Fruit fly (Drosophila melanogaster) whole organism, embryonic: ENCODE measurements around the gene CG33258.
A peak's percentile ranks its signal among the peaks of the same experiment; 100 is the strongest.

ENCODE experiments used
- Ada2b ChIP-seq: fragments of 200-800 bp; sonication (Bioruptor generic); IDR thresholded peaks from 2 replicates; pipeline ENCODE4 v1.3.6; 2022; ENCODE audit warnings: missing biosample characterization, missing genetic modification characterization
- Adf1 ChIP-seq: fragments of 200-800 bp; sonication (Bioruptor generic); IDR thresholded peaks from 2 replicates; pipeline ENCODE4 v1.3.6; 2022; ENCODE audit warnings: missing biosample characterization, missing genetic modification characterization
- Awh ChIP-seq: fragments of 200-800 bp; sonication (Bioruptor generic); IDR thresholded peaks from 2 replicates; pipeline ENCODE4, ENCODE4 v1.3.6; 2022; ENCODE audit warnings: missing biosample characterization, missing genetic modification characterization
- CG10209 ChIP-seq: fragments of 200-800 bp; sonication (Bioruptor generic); optimal IDR thresholded peaks from 3 replicates; lab custom pipeline; 2017; ENCODE audit warnings: missing biosample characterization, mild to moderate bottlenecking, missing genetic modification characterization, missing genetic modification reagents
- CG11247 ChIP-seq: fragments of 200-800 bp; sonication (Bioruptor generic); IDR thresholded peaks from 2 replicates; pipeline ENCODE4 v1.3.6; 2022; ENCODE audit warnings: missing biosample characterization, missing genetic modification characterization
- CG12236 ChIP-seq: fragments of 200-800 bp; sonication (Bioruptor generic); optimal IDR thresholded peaks from 2 replicates; lab custom pipeline; 2016; ENCODE audit warnings: missing biosample characterization, missing genetic modification characterization
- CG12299 ChIP-seq: fragments of 200-800 bp; sonication (Bioruptor generic); optimal IDR thresholded peaks from 2 replicates; lab custom pipeline; 2018; ENCODE audit warnings: missing biosample characterization, mild to moderate bottlenecking, missing genetic modification characterization
- CG1233 ChIP-seq: fragments of 200-800 bp; sonication (Bioruptor generic); optimal IDR thresholded peaks from 4 replicates; lab custom pipeline; 2018; ENCODE audit warnings: missing biosample characterization, mild to moderate bottlenecking, missing genetic modification characterization
- CG12769 ChIP-seq: fragments of 200-800 bp; sonication (Bioruptor generic); optimal IDR thresholded peaks from 2 replicates; lab custom pipeline; 2019; ENCODE audit warnings: missing biosample characterization, mild to moderate bottlenecking, missing genetic modification characterization, moderate library complexity
- CG13775 ChIP-seq: fragments of 200-800 bp; sonication (Bioruptor generic); optimal IDR thresholded peaks from 3 replicates; lab custom pipeline; 2017; ENCODE audit warnings: missing biosample characterization, mild to moderate bottlenecking, missing genetic modification characterization
- CG17186 ChIP-seq: fragments of 200-800 bp; sonication (Bioruptor generic); optimal IDR thresholded peaks from 3 replicates; lab custom pipeline; 2017; ENCODE audit warnings: missing biosample characterization, missing genetic modification reagents, missing genetic modification characterization
- CG18619 ChIP-seq: fragments of 200-800 bp; sonication (Bioruptor generic); optimal IDR thresholded peaks from 3 replicates; lab custom pipeline; 2017; ENCODE audit warnings: missing biosample characterization, mild to moderate bottlenecking, missing genetic modification characterization
- CG31365 ChIP-seq: fragments of 200-800 bp; sonication (Bioruptor generic); optimal IDR thresholded peaks from 2 replicates; lab custom pipeline; 2018; ENCODE audit warnings: missing biosample characterization, mild to moderate bottlenecking, missing genetic modification characterization
- CG4282 ChIP-seq: fragments of 200-800 bp; sonication (Bioruptor generic); optimal IDR thresholded peaks from 2 replicates; lab custom pipeline; 2016; ENCODE audit warnings: missing biosample characterization, missing genetic modification characterization
- CG4404 ChIP-seq: fragments of 200-800 bp; sonication (Bioruptor generic); IDR thresholded peaks from 2 replicates; pipeline ENCODE4 v1.3.6; 2022; ENCODE audit warnings: missing biosample characterization, missing genetic modification characterization
- CG5953 ChIP-seq: fragments of 200-800 bp; sonication (Bioruptor generic); IDR thresholded peaks from 2 replicates; pipeline ENCODE4 v1.3.6; 2022; ENCODE audit warnings: missing biosample characterization, missing genetic modification characterization
- CG9437 ChIP-seq: fragments of 200-800 bp; sonication (Bioruptor generic); optimal IDR thresholded peaks from 2 replicates; lab custom pipeline; 2018; ENCODE audit warnings: missing biosample characterization, mild to moderate bottlenecking, missing genetic modification characterization
- CG9609 ChIP-seq: fragments of 200-800 bp; sonication (Bioruptor generic); optimal IDR thresholded peaks from 3 replicates; lab custom pipeline; 2016; ENCODE audit warnings: missing biosample characterization, missing genetic modification characterization
- CG9797 ChIP-seq: fragments of 200-800 bp; sonication (Bioruptor generic); optimal IDR thresholded peaks from 3 replicates; lab custom pipeline; 2018; ENCODE audit warnings: missing biosample characterization, mild to moderate bottlenecking, missing genetic modification characterization
- CG9817 ChIP-seq: fragments of 200-800 bp; sonication (Bioruptor generic); optimal IDR thresholded peaks from 2 replicates; lab custom pipeline; 2018; ENCODE audit warnings: missing biosample characterization, mild to moderate bottlenecking, missing genetic modification characterization, moderate library complexity
- D19A ChIP-seq: fragments of 200-800 bp; optimal IDR thresholded peaks from 3 replicates; lab custom pipeline; 2019; ENCODE audit warnings: missing biosample characterization, mild to moderate bottlenecking, missing genetic modification characterization, moderate library complexity
- Dp ChIP-seq: fragments of 200-800 bp; sonication (Bioruptor generic); optimal IDR thresholded peaks from 2 replicates; lab custom pipeline; 2018; ENCODE audit warnings: missing biosample characterization, mild to moderate bottlenecking, missing genetic modification characterization, moderate library complexity
- E2f2 ChIP-seq: fragments of 200-800 bp; sonication (Bioruptor generic); IDR thresholded peaks from 2 replicates; pipeline ENCODE4 v1.3.6; 2022; ENCODE audit warnings: missing biosample characterization, missing genetic modification characterization
- Ets97D ChIP-seq: fragments of 200-800 bp; sonication (Bioruptor generic); optimal IDR thresholded peaks from 3 replicates; lab custom pipeline; 2016; ENCODE audit warnings: missing biosample characterization, missing genetic modification characterization
- Fer1 ChIP-seq: fragments of 200-800 bp; sonication (Bioruptor generic); optimal IDR thresholded peaks from 2 replicates; lab custom pipeline; 2017; ENCODE audit warnings: missing biosample characterization, mild to moderate bottlenecking, missing genetic modification characterization
- MESR4 ChIP-seq: fragments of 200-800 bp; sonication (Bioruptor generic); optimal IDR thresholded peaks from 2 replicates; lab custom pipeline; 2018; ENCODE audit warnings: missing biosample characterization, mild to moderate bottlenecking, missing genetic modification characterization, moderate library complexity
- Med ChIP-seq: fragments of 200-800 bp; sonication (Bioruptor generic); peaks from one replicate; lab custom pipeline; 2016; ENCODE audit warnings: missing biosample characterization, missing genetic modification characterization, mild to moderate bottlenecking, inconsistent platforms, moderate library complexity
- NfI ChIP-seq: fragments of 200-800 bp; sonication (Bioruptor generic); optimal IDR thresholded peaks from 3 replicates; lab custom pipeline; 2018; ENCODE audit warnings: missing biosample characterization, mild to moderate bottlenecking, missing genetic modification characterization, moderate library complexity
- Oaz ChIP-seq: fragments of 200-800 bp; sonication (Bioruptor generic); IDR thresholded peaks from 2 replicates; pipeline ENCODE4 v1.3.6; 2022; ENCODE audit warnings: missing biosample characterization, missing genetic modification characterization
- Pdp1 ChIP-seq, 2 experiments: fragments of 200-800 bp; sonication (Bioruptor generic); optimal IDR thresholded peaks; 3 replicates each; lab custom pipeline; 2016; ENCODE audit warnings: missing biosample characterization in 2 of 2, missing genetic modification characterization in 2 of 2, mild to moderate bottlenecking in 1 of 2, moderate library complexity in 1 of 2
- Poxn ChIP-seq: fragments of 200-800 bp; sonication (Bioruptor generic); IDR thresholded peaks from 2 replicates; pipeline ENCODE4 v1.3.6; 2022; ENCODE audit warnings: missing biosample characterization, missing genetic modification characterization
- Ptx1 ChIP-seq: fragments of 200-800 bp; sonication (Bioruptor generic); IDR thresholded peaks from 2 replicates; pipeline ENCODE4 v1.3.6; 2022; ENCODE audit warnings: missing biosample characterization, missing genetic modification characterization
- cato ChIP-seq: fragments of 200-800 bp; sonication (Bioruptor generic); optimal IDR thresholded peaks from 2 replicates; lab custom pipeline; 2016; ENCODE audit warnings: missing biosample characterization, missing genetic modification characterization, borderline replicate concordance
- caup ChIP-seq: fragments of 200-800 bp; sonication (Bioruptor generic); optimal IDR thresholded peaks from 3 replicates; lab custom pipeline; 2017; ENCODE audit warnings: missing biosample characterization, mild to moderate bottlenecking, missing genetic modification characterization, moderate library complexity; ENCODE audit not compliant: severe bottlenecking
- cg ChIP-seq: fragments of 200-800 bp; sonication (Bioruptor generic); optimal IDR thresholded peaks from 3 replicates; lab custom pipeline; 2019; ENCODE audit warnings: missing biosample characterization, mild to moderate bottlenecking, missing genetic modification characterization, moderate library complexity
- chinmo ChIP-seq: fragments of 200-800 bp; sonication (Bioruptor generic); IDR thresholded peaks from 4 replicates; pipeline ENCODE4 v1.3.6; 2022; ENCODE audit warnings: missing biosample characterization, missing genetic modification characterization; ENCODE audit not compliant: partially characterized antibody
- ci ChIP-seq: fragments of 200-800 bp; sonication (Bioruptor generic); IDR thresholded peaks from 3 replicates; pipeline ENCODE4 v1.3.6; 2022; ENCODE audit warnings: missing biosample characterization, missing genetic modification characterization
- crol ChIP-seq: fragments of 200-800 bp; sonication (Bioruptor generic); IDR thresholded peaks from 2 replicates; pipeline ENCODE4 v1.3.6; 2022; ENCODE audit warnings: missing biosample characterization, missing genetic modification characterization
- crp ChIP-seq, 2 experiments: fragments of 200-800 bp; sonication (Bioruptor generic); optimal IDR thresholded peaks; 2 replicates in 1 of 2; 3 replicates in 1 of 2; lab custom pipeline; 2017; ENCODE audit warnings: missing biosample characterization in 2 of 2, missing genetic modification characterization in 2 of 2, mild to moderate bottlenecking in 1 of 2, moderate library complexity in 1 of 2
- jumu ChIP-seq: fragments of 200-800 bp; sonication (Bioruptor generic); optimal IDR thresholded peaks from 3 replicates; lab custom pipeline; 2016; ENCODE audit warnings: missing biosample characterization, missing genetic modification characterization
- lbe ChIP-seq: fragments of 200-800 bp; sonication (Bioruptor generic); optimal IDR thresholded peaks from 2 replicates; lab custom pipeline; 2016; ENCODE audit warnings: missing biosample characterization, mild to moderate bottlenecking, missing genetic modification characterization
- lola ChIP-seq, 3 experiments: fragments of >200 bp in 2 of 3; fragments of 200-800 bp in 1 of 3; sonication (Bioruptor generic) in 1 of 3; optimal IDR thresholded peaks; 2 replicates each; lab custom pipeline; 2017 to 2019; ENCODE audit warnings: missing biosample characterization in 3 of 3, missing genetic modification characterization in 3 of 3, mild to moderate bottlenecking in 1 of 3, moderate library complexity in 1 of 3
- lov ChIP-seq, 2 experiments: fragments of 200-800 bp in 1 of 2; fragments of >200 bp in 1 of 2; sonication (Bioruptor generic) in 1 of 2; IDR thresholded peaks in 1 of 2; optimal IDR thresholded peaks in 1 of 2; 2 replicates in 1 of 2; 3 replicates in 1 of 2; pipeline versions ENCODE4 v1.3.6 to Lab custom; 2017 to 2022; ENCODE audit warnings: missing biosample characterization in 1 of 2, missing genetic modification characterization in 1 of 2
- org-1 ChIP-seq: fragments of 200-800 bp; sonication (Bioruptor generic); optimal IDR thresholded peaks from 2 replicates; lab custom pipeline; 2017; ENCODE audit warnings: missing biosample characterization, missing genetic modification characterization
- sisA ChIP-seq: fragments of 200-800 bp; sonication (Bioruptor generic); IDR thresholded peaks from 2 replicates; pipeline ENCODE4 v1.3.6; 2022; ENCODE audit warnings: missing biosample characterization, missing genetic modification characterization
- vfl ChIP-seq: fragments of 200-800 bp; sonication (Bioruptor generic); optimal IDR thresholded peaks from 2 replicates; lab custom pipeline; 2016; ENCODE audit warnings: missing biosample characterization, missing genetic modification characterization
- wdn ChIP-seq: fragments of 200-800 bp; sonication (Bioruptor generic); IDR thresholded peaks from 2 replicates; pipeline ENCODE4 v1.3.6; 2022; ENCODE audit warnings: missing biosample characterization, missing genetic modification characterization
- wor ChIP-seq: fragments of 200-800 bp; sonication (Bioruptor generic); IDR thresholded peaks from 2 replicates; pipeline ENCODE4 v1.3.6; 2022; ENCODE audit warnings: missing biosample characterization, missing genetic modification characterization
- zen2 ChIP-seq: fragments of 200-800 bp; sonication (Bioruptor generic); IDR thresholded peaks from 3 replicates; pipeline ENCODE4 v1.3.6; 2022; ENCODE audit warnings: missing biosample characterization, missing genetic modification characterization; ENCODE audit not compliant: partially characterized antibody

CG33258 gene

dm6 chr3L:16037048-16037477 lies 45.3 kb upstream of the CG33258 start (continued):
- no peak for TF ChIP-seq crol (GFP tag; lab: Robert Waterston, UW)
- peak; percentile 53 for TF ChIP-seq CG9437
- TF ChIP-seq D19A (tag; lab: Kevin White, UChicago): peak; percentile 37
- TF ChIP-seq wor (GFP tag; lab: Robert Waterston, UW): 0 out of 2 replicates have a peak, but pooled peaks have one; percentile 37
- peak; percentile 45 for TF ChIP-seq MESR4
- peak; percentile 84 for TF ChIP-seq Ets97D (GFP tag; lab: Kevin White, UChicago)
- peak; percentile 80 for TF ChIP-seq Awh (GFP tag; lab: Robert Waterston, UW)
- TF ChIP-seq Ptx1 (GFP tag; lab: Robert Waterston, UW): peak; percentile 75
- peak; percentile 88 for TF ChIP-seq CG12769 (tag; lab: Kevin White, UChicago)
- TF ChIP-seq CG18619 (GFP tag; lab: Kevin White, UChicago): peak; percentile 72
- TF ChIP-seq CG9797 (GFP tag; lab: Kevin White, UChicago): peak; percentile 47
- TF ChIP-seq jumu (GFP tag; lab: Kevin White, UChicago): peak; percentile 60
- TF ChIP-seq CG4282 (GFP tag; lab: Kevin White, UChicago): peak; percentile 52
- TF ChIP-seq CG31365 (tag; lab: Kevin White, UChicago): peak; percentile 65
- TF ChIP-seq crp (GFP tag; optimal IDR thresholded peaks at IDR 0.05; lab: Kevin White, UChicago): no peak
- peak; percentile 62 for TF ChIP-seq Dp (GFP tag; lab: Kevin White, UChicago)
- TF ChIP-seq cato (GFP tag; lab: Kevin White, UChicago): peak; percentile 36
- peak; percentile 29 for TF ChIP-seq org-1 (GFP tag; lab: Kevin White, UChicago)
- peak; percentile 32 for TF ChIP-seq CG12236 (GFP tag; lab: Kevin White, UChicago)
- peak; percentile 60 for TF ChIP-seq CG9609 (GFP tag; lab: Kevin White, UChicago)
- peak; percentile 53 for TF ChIP-seq CG17186 (GFP tag; lab: Kevin White, UChicago)
- TF ChIP-seq lov (optimal IDR thresholded peaks at IDR 0.05; lab: Kevin White, UChicago): no peak
- TF ChIP-seq lov (GFP tag; IDR thresholded peaks at IDR 0.05; lab: Robert Waterston, UW): peak; percentile 76; the same call in 2 of the 3 replicates
- no peak for TF ChIP-seq cg (GFP tag; lab: Kevin White, UChicago)
- peak; percentile 62 for TF ChIP-seq CG12299 (tag; lab: Kevin White, UChicago)
- peak; percentile 62 for TF ChIP-seq CG13775 (GFP tag; lab: Kevin White, UChicago)
- peak; percentile 70 for TF ChIP-seq E2f2 (GFP tag; lab: Robert Waterston, UW)
- TF ChIP-seq NfI (GFP tag; lab: Kevin White, UChicago): peak; percentile 63
- TF ChIP-seq Pdp1 (GFP tag; optimal IDR thresholded peaks at IDR 0.05; lab: Kevin White, UChicago): peak; percentile 80 to 86
- TF ChIP-seq vfl: peak; percentile 58
- TF ChIP-seq CG11247 (GFP tag; lab: Robert Waterston, UW): peak; percentile 70
- peak; percentile 63 for TF ChIP-seq Oaz (GFP tag; lab: Robert Waterston, UW)
- TF ChIP-seq lbe (GFP tag; lab: Kevin White, UChicago): peak; percentile 18
- TF ChIP-seq chinmo (GFP tag; lab: Robert Waterston, UW): 0 out of 4 replicates have a peak, but pooled peaks have one; percentile 43
- peak; percentile 66; the same call in 1 of the 2 replicates for TF ChIP-seq wdn (GFP tag; lab: Robert Waterston, UW)
- peak in 1 of 3 experiments; percentile 55 for TF ChIP-seq lola (GFP tag; optimal IDR thresholded peaks at IDR 0.05; lab: Kevin White, UChicago)
- TF ChIP-seq zen2: no peak
- TF ChIP-seq sisA (GFP tag; lab: Robert Waterston, UW): peak; percentile 81
- TF ChIP-seq CG10209: peak; percentile 71
- peak; percentile 83 for TF ChIP-seq caup (GFP tag; lab: Kevin White, UChicago)
- TF ChIP-seq Med (GFP tag; lab: Kevin White, UChicago): peak; percentile 97
- TF ChIP-seq Ada2b: peak; percentile 74
- TF ChIP-seq Poxn: no peak
- TF ChIP-seq CG1233 (GFP tag; lab: Kevin White, UChicago): peak; percentile 53
- TF ChIP-seq CG5953 (GFP tag; lab: Robert Waterston, UW): peak; percentile 70; the same call in 1 of the 2 replicates
- TF ChIP-seq CG4404: peak; percentile 43; the same call in 1 of the 2 replicates
- TF ChIP-seq Adf1 (GFP tag; lab: Robert Waterston, UW): peak; percentile 53
- peak; percentile 90 for TF ChIP-seq ci (GFP tag; lab: Robert Waterston, UW)
- peak; percentile 55 for TF ChIP-seq CG9817 (tag; lab: Kevin White, UChicago)
- TF ChIP-seq Fer1 (GFP tag; lab: Kevin White, UChicago): peak; percentile 85
